Worm (Caenorhabditis elegans) whole organism, late embryonic: ENCODE data around the gene csp-2.

Experiments
- C38D4.7 ChIP-seq: fragments of 200-800 bp; sonication (Bioruptor generic); optimal IDR thresholded peaks from 2 replicates; lab custom pipeline; 2018; ENCODE audit warnings: mild to moderate bottlenecking, missing genetic modification characterization, moderate library complexity, missing compliant biosample characterization
- F13H6.1 ChIP-seq: sonication (generic microtip); optimal IDR thresholded peaks from 2 replicates; lab custom pipeline; 2016; ENCODE audit warnings: missing genetic modification characterization, missing compliant biosample characterization
- T23F11.4 ChIP-seq: fragments of 200-800 bp; sonication (Bioruptor generic); optimal IDR thresholded peaks from 2 replicates; lab custom pipeline; 2018; ENCODE audit warnings: mild to moderate bottlenecking, missing genetic modification characterization, missing compliant biosample characterization
- Y22D7AL.16 ChIP-seq: sonication (generic microtip); optimal IDR thresholded peaks from 2 replicates; lab custom pipeline; 2016; ENCODE audit warnings: missing genetic modification characterization, missing compliant biosample characterization
- ama-1 ChIP-seq: fragments of 150-350 bp; optimal IDR thresholded peaks from 2 replicates; lab custom pipeline; 2014
- ceh-14 ChIP-seq: sonication (generic microtip); optimal IDR thresholded peaks from 2 replicates; lab custom pipeline; 2016; ENCODE audit warnings: missing genotype, missing genetic modification characterization, missing compliant biosample characterization
- ceh-19 ChIP-seq: fragments of 200-800 bp; sonication (Bioruptor generic); optimal IDR thresholded peaks from 2 replicates; lab custom pipeline; 2018; ENCODE audit warnings: mild to moderate bottlenecking, missing genetic modification characterization, missing compliant biosample characterization
- ceh-2 ChIP-seq: sonication (generic microtip); optimal IDR thresholded peaks from 2 replicates; lab custom pipeline; 2016; ENCODE audit warnings: missing genotype, missing genetic modification characterization, missing compliant biosample characterization
- ceh-22 ChIP-seq: sonication (generic microtip); optimal IDR thresholded peaks from 2 replicates; lab custom pipeline; 2017; ENCODE audit warnings: missing biosample characterization, missing genetic modification characterization
- ceh-24 ChIP-seq: sonication (generic microtip); optimal IDR thresholded peaks from 2 replicates; lab custom pipeline; 2016; ENCODE audit warnings: mild to moderate bottlenecking, missing genetic modification characterization, missing compliant biosample characterization
- ceh-30 ChIP-seq: fragments of 150-350 bp; optimal IDR thresholded peaks from 2 replicates; lab custom pipeline; 2014; ENCODE audit warnings: missing biosample characterization, missing genetic modification characterization
- ceh-31 ChIP-seq: sonication (generic microtip); optimal IDR thresholded peaks from 2 replicates; lab custom pipeline; 2016; ENCODE audit warnings: missing genetic modification characterization, missing compliant biosample characterization
- ceh-34 ChIP-seq: sonication (generic microtip); optimal IDR thresholded peaks from 2 replicates; lab custom pipeline; 2016; ENCODE audit warnings: mild to moderate bottlenecking, missing genetic modification characterization, missing compliant biosample characterization
- ceh-48 ChIP-seq: sonication (generic microtip); optimal IDR thresholded peaks from 2 replicates; lab custom pipeline; 2016; ENCODE audit warnings: missing genetic modification characterization, inconsistent platforms, missing compliant biosample characterization
- ceh-9 ChIP-seq: sonication (generic microtip); optimal IDR thresholded peaks from 2 replicates; lab custom pipeline; 2016; ENCODE audit warnings: mild to moderate bottlenecking, missing genetic modification characterization, inconsistent platforms, missing compliant biosample characterization
- che-1 ChIP-seq: sonication (generic microtip); optimal IDR thresholded peaks from 2 replicates; lab custom pipeline; 2016; ENCODE audit warnings: mild to moderate bottlenecking, missing genetic modification characterization, missing compliant biosample characterization
- dve-1 ChIP-seq: sonication (generic microtip); optimal IDR thresholded peaks from 2 replicates; lab custom pipeline; 2017; ENCODE audit warnings: antibody characterized with exemption, mild to moderate bottlenecking, missing genetic modification characterization, missing compliant biosample characterization
- elt-2 ChIP-seq: sonication (generic microtip); optimal IDR thresholded peaks from 2 replicates; lab custom pipeline; 2016; ENCODE audit warnings: missing genetic modification reagents, missing genetic modification characterization, missing compliant biosample characterization
- elt-4 ChIP-seq: sonication (generic microtip); optimal IDR thresholded peaks from 2 replicates; lab custom pipeline; 2016; ENCODE audit warnings: missing genetic modification characterization, missing compliant biosample characterization
- eyg-1 ChIP-seq: sonication (generic microtip); optimal IDR thresholded peaks from 2 replicates; lab custom pipeline; 2016; ENCODE audit warnings: missing genotype, missing genetic modification characterization, missing compliant biosample characterization
- fkh-10 ChIP-seq: fragments of 150-350 bp; optimal IDR thresholded peaks from 2 replicates; lab custom pipeline; 2014; ENCODE audit warnings: missing biosample characterization, missing genetic modification reagents, missing genetic modification characterization
- fkh-6 ChIP-seq: sonication (generic microtip); optimal IDR thresholded peaks from 2 replicates; lab custom pipeline; 2016; ENCODE audit warnings: missing genetic modification characterization, missing compliant biosample characterization
- gmeb-2 ChIP-seq: sonication (generic microtip); optimal IDR thresholded peaks from 2 replicates; lab custom pipeline; 2016; ENCODE audit warnings: missing genetic modification characterization, inconsistent platforms, missing compliant biosample characterization
- hlh-13 ChIP-seq: fragments of 200-800 bp; sonication (Bioruptor generic); optimal IDR thresholded peaks from 2 replicates; lab custom pipeline; 2018; ENCODE audit warnings: mild to moderate bottlenecking, missing genetic modification characterization, missing compliant biosample characterization
- hlh-6 ChIP-seq: sonication (generic microtip); optimal IDR thresholded peaks from 2 replicates; lab custom pipeline; 2016; ENCODE audit warnings: missing genotype, missing genetic modification characterization, missing compliant biosample characterization
- hlh-8 ChIP-seq: sonication (generic microtip); optimal IDR thresholded peaks from 2 replicates; lab custom pipeline; 2016; ENCODE audit warnings: missing genotype, missing genetic modification characterization, missing compliant biosample characterization
- lin-11 ChIP-seq: fragments of 200-800 bp; sonication (Bioruptor generic); optimal IDR thresholded peaks from 2 replicates; lab custom pipeline; 2018; ENCODE audit warnings: mild to moderate bottlenecking, missing genetic modification characterization, missing compliant biosample characterization
- madf-2 ChIP-seq: sonication (generic microtip); optimal IDR thresholded peaks from 2 replicates; lab custom pipeline; 2017; ENCODE audit warnings: missing genetic modification characterization, missing compliant biosample characterization
- nfya-1 ChIP-seq: sonication (generic microtip); optimal IDR thresholded peaks from 2 replicates; lab custom pipeline; 2017; ENCODE audit warnings: missing genetic modification characterization, mild to moderate bottlenecking, missing compliant biosample characterization, antibody characterized with exemption, moderate library complexity
- nhr-232 ChIP-seq: sonication (generic microtip); optimal IDR thresholded peaks from 2 replicates; lab custom pipeline; 2016; ENCODE audit warnings: missing genetic modification characterization, missing compliant biosample characterization
- npax-4 ChIP-seq: sonication (generic microtip); optimal IDR thresholded peaks from 2 replicates; lab custom pipeline; 2016; ENCODE audit warnings: missing genetic modification characterization, missing compliant biosample characterization
- odd-2 ChIP-seq: sonication (generic microtip); optimal IDR thresholded peaks from 2 replicates; lab custom pipeline; 2017; ENCODE audit warnings: antibody characterized with exemption, mild to moderate bottlenecking, missing genetic modification characterization, missing compliant biosample characterization
- pag-3 ChIP-seq: sonication (generic microtip); optimal IDR thresholded peaks from 2 replicates; lab custom pipeline; 2016; ENCODE audit warnings: missing compliant biosample characterization, missing genetic modification characterization, borderline replicate concordance
- pat-9 ChIP-seq: fragments of 200-800 bp; sonication (Bioruptor generic); optimal IDR thresholded peaks from 2 replicates; lab custom pipeline; 2018; ENCODE audit warnings: mild to moderate bottlenecking, missing genetic modification characterization, moderate library complexity, missing compliant biosample characterization
- pax-1 ChIP-seq: fragments of 150-350 bp; optimal IDR thresholded peaks from 2 replicates; lab custom pipeline; 2014; ENCODE audit warnings: missing biosample characterization, missing genetic modification characterization
- pqm-1 ChIP-seq: sonication (generic microtip); optimal IDR thresholded peaks from 2 replicates; lab custom pipeline; 2016; ENCODE audit warnings: missing genetic modification characterization, missing compliant biosample characterization
- rnt-1 ChIP-seq: sonication (generic microtip); optimal IDR thresholded peaks from 2 replicates; lab custom pipeline; 2016; ENCODE audit warnings: missing genetic modification characterization, missing compliant biosample characterization
- sdc-2 ChIP-seq: sonication (generic microtip); optimal IDR thresholded peaks from 2 replicates; lab custom pipeline; 2016; ENCODE audit warnings: missing genotype, missing genetic modification characterization, missing compliant biosample characterization
- sox-2 ChIP-seq: fragments of 200-800 bp; sonication (Bioruptor generic); IDR thresholded peaks from 2 replicates; pipeline ENCODE4 v1.3.6; 2022; ENCODE audit warnings: missing genetic modification reagents, missing genetic modification characterization, missing compliant biosample characterization
- sox-4 ChIP-seq: sonication (generic microtip); optimal IDR thresholded peaks from 2 replicates; lab custom pipeline; 2017; ENCODE audit warnings: mild to moderate bottlenecking, missing genetic modification characterization, inconsistent platforms, missing compliant biosample characterization
- syd-9 ChIP-seq: sonication (generic microtip); optimal IDR thresholded peaks from 2 replicates; lab custom pipeline; 2016; ENCODE audit warnings: mild to moderate bottlenecking, missing genetic modification characterization, moderate library complexity, missing compliant biosample characterization
- tbx-2 ChIP-seq: sonication (generic microtip); optimal IDR thresholded peaks from 2 replicates; lab custom pipeline; 2016; ENCODE audit warnings: missing genetic modification characterization, missing compliant biosample characterization
- tbx-7 ChIP-seq: sonication (generic microtip); optimal IDR thresholded peaks from 2 replicates; lab custom pipeline; 2016; ENCODE audit warnings: missing genotype, missing genetic modification characterization, missing compliant biosample characterization
- unc-3 ChIP-seq, 2 experiments: fragments of 200-800 bp in 1 of 2; sonication (Bioruptor generic) in 1 of 2; sonication (generic microtip) in 1 of 2; conservative IDR thresholded peaks in 1 of 2; optimal IDR thresholded peaks in 1 of 2; 2 replicates each; pipeline versions ENCODE4 v1.3.6 to Lab custom; 2016 to 2022; ENCODE audit warnings: missing compliant biosample characterization in 2 of 2, missing genetic modification characterization in 2 of 2, missing genetic modification reagents in 1 of 2
- unc-42 ChIP-seq: sonication (generic microtip); optimal IDR thresholded peaks from 2 replicates; lab custom pipeline; 2016; ENCODE audit warnings: missing genotype, missing genetic modification characterization, missing compliant biosample characterization
- unc-55 ChIP-seq: sonication (generic microtip); optimal IDR thresholded peaks from 2 replicates; lab custom pipeline; 2017; ENCODE audit warnings: missing biosample characterization, missing genetic modification reagents, missing genetic modification characterization
- ztf-16 ChIP-seq: sonication (generic microtip); optimal IDR thresholded peaks from 2 replicates; lab custom pipeline; 2017; ENCODE audit warnings: missing genetic modification characterization, missing compliant biosample characterization

The csp-2 gene

ce11 chrIV:6290741-6291140 is 16.8 kb upstream of the csp-2 start, which contains the start of gene srv-24:
TSS of gene srv-24 (minus strand) at chrIV:6290841.
- TF ChIP-seq pqm-1 (no peak), sdc-2 (tag; lab: Kevin White, UChicago) (no peak), ceh-30 (tag; lab: Kevin White, UChicago) (no peak), sox-4 (no peak), che-1 (tag; lab: Kevin White, UChicago) (no peak)

- TF ChIP-seq ceh-31 (tag; lab: Kevin White, UChicago) (peak; percentile 53), ceh-2 (tag; lab: Kevin White, UChicago) (no peak), hlh-8 (tag; lab: Kevin White, UChicago) (no peak), pax-1 (tag; lab: Kevin White, UChicago) (no peak), ama-1 (lab: Kevin White, UChicago) (peak; percentile 34), ceh-24 (tag; lab: Kevin White, UChicago) (no peak), T23F11.4 (GFP tag; lab: Kevin White, UChicago) (no peak), odd-2 (tag; lab: Kevin White, UChicago) (no peak), dve-1 (tag; lab: Kevin White, UChicago) (no peak), hlh-6 (tag; lab: Kevin White, UChicago) (no peak), eyg-1 (tag; lab: Kevin White, UChicago) (no peak), ceh-22 (tag; lab: Kevin White, UChicago) (no peak), tbx-7 (tag; lab: Kevin White, UChicago) (no peak), pqm-1 (no peak), elt-4 (tag; lab: Kevin White, UChicago) (no peak), rnt-1 (tag; lab: Kevin White, UChicago) (no peak), pat-9 (no peak), elt-2 (tag; lab: Kevin White, UChicago) (peak; percentile 26), hlh-13 (GFP tag; lab: Kevin White, UChicago) (no peak), unc-42 (tag; lab: Kevin White, UChicago) (no peak), fkh-6 (tag; lab: Kevin White, UChicago) (no peak)
Measured at ce11 chrIV:6294081-6294480, 13.5 kb upstream of the csp-2 start, which contains the start of gene hil-2. TSS of gene hil-2 (plus strand) at chrIV:6294240.

- TF ChIP-seq dve-1 (tag; lab: Kevin White, UChicago): no peak
- no peak for TF ChIP-seq ztf-16 (tag; lab: Kevin White, UChicago)
- no peak for TF ChIP-seq C38D4.7 (GFP tag; lab: Kevin White, UChicago)
- no peak for TF ChIP-seq pqm-1
- TF ChIP-seq nhr-232 (tag; lab: Kevin White, UChicago): no peak
- no peak for TF ChIP-seq ama-1 (lab: Kevin White, UChicago)
- no peak for TF ChIP-seq lin-11 (tag; lab: Kevin White, UChicago)
- TF ChIP-seq nfya-1: no peak
- TF ChIP-seq odd-2 (tag; lab: Kevin White, UChicago): no peak
- no peak for TF ChIP-seq unc-3 (GFP tag; conservative IDR thresholded peaks at IDR 0.05; lab: Robert Waterston, UW)
- TF ChIP-seq unc-3 (tag; optimal IDR thresholded peaks at IDR 0.05; lab: Kevin White, UChicago): no peak
- no peak for TF ChIP-seq ceh-34 (tag; lab: Kevin White, UChicago)
- no peak for TF ChIP-seq ceh-19
- no peak for TF ChIP-seq sox-2 (GFP tag; lab: Robert Waterston, UW)
- TF ChIP-seq F13H6.1 (tag; lab: Kevin White, UChicago): no peak
- no peak for TF ChIP-seq tbx-2 (tag; lab: Kevin White, UChicago)
Measured at ce11 chrIV:6298253-6298652, 9.3 kb upstream of the csp-2 start, which contains the start of gene srv-27. TSS of gene srv-27 (minus strand) at chrIV:6298353.

- TF ChIP-seq gmeb-2 (tag; lab: Kevin White, UChicago) (no peak), rnt-1 (tag; lab: Kevin White, UChicago) (no peak), syd-9 (no peak), hlh-13 (GFP tag; lab: Kevin White, UChicago) (no peak), elt-4 (tag; lab: Kevin White, UChicago) (no peak), Y22D7AL.16 (tag; lab: Kevin White, UChicago) (no peak), ceh-14 (tag; lab: Kevin White, UChicago) (no peak), madf-2 (tag; lab: Kevin White, UChicago) (no peak), eyg-1 (tag; lab: Kevin White, UChicago) (no peak), dve-1 (tag; lab: Kevin White, UChicago) (no peak), nhr-232 (tag; lab: Kevin White, UChicago) (no peak), ceh-9 (tag; lab: Kevin White, UChicago) (no peak), fkh-10 (GFP tag; lab: Kevin White, UChicago) (no peak), sdc-2 (tag; lab: Kevin White, UChicago) (no peak), npax-4 (no peak), pag-3 (tag; lab: Kevin White, UChicago) (no peak), ceh-48 (tag; lab: Kevin White, UChicago) (no peak), ceh-24 (tag; lab: Kevin White, UChicago) (no peak), unc-55 (GFP tag; lab: Kevin White, UChicago) (no peak)
Measured at ce11 chrIV:6299523-6299922, 8.0 kb upstream of the csp-2 start.
